Fruit fly (Drosophila melanogaster): ENCODE data around the gene Osi20.

dm6 chr3R:6380129-6380528, 40.2 kb downstream of the Osi20 start, which contains the start of the genes CG1024 and TfIIFalpha:
- no peak for TF ChIP-seq h (optimal IDR thresholded peaks at IDR 0.05)
- no peak for TF ChIP-seq Sin3A (optimal IDR thresholded peaks at IDR 0.05)
- TF ChIP-seq insv (optimal IDR thresholded peaks at IDR 0.05) = no peak
